Worm (Caenorhabditis elegans): ENCODE data around the gene F40G9.9.

DNA sequence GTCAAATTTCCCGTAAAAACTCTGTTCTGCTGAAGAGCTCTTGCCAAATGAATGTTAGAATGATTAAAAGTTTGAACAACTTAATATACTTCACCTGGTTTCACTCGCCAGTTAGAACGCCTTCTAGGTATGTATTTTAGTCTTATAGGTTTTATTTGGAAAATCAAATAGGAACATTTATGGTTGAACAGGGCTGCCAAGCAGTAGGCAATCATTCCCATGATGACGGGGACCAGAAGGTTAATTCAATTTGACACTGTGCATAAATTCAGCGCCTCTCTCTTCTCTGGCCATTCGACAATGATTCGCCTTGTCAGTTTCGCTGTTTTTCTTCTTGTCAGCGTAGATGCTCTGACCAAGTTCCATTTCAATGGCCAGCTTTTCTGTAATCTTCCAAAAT is 10.6 kb upstream of the F40G9.9 start, which contains the start of gene F40G9.15:
- TF ChIP-seq rpc-1 (optimal IDR thresholded peaks at IDR 0.05): no peak
- no peak for TF ChIP-seq rpc-1 (tag; optimal IDR thresholded peaks at IDR 0.05)
- no peak for TF ChIP-seq F52B5.7 (tag; optimal IDR thresholded peaks at IDR 0.05)
- no peak for TF ChIP-seq B0019.2 (GFP tag; conservative IDR thresholded peaks at IDR 0.05)
- TF ChIP-seq chd-7 (tag; optimal IDR thresholded peaks at IDR 0.05): no peak
- no peak for TF ChIP-seq pha-4 (tag; optimal IDR thresholded peaks at IDR 0.05)
- no peak for TF ChIP-seq lin-35 (GFP tag; optimal IDR thresholded peaks at IDR 0.05)
- no peak for TF ChIP-seq let-607 (tag; optimal IDR thresholded peaks at IDR 0.05)
- no peak for TF ChIP-seq K12H6.12 (tag; optimal IDR thresholded peaks at IDR 0.05)
- TF ChIP-seq cebp-2 (GFP tag; IDR thresholded peaks at IDR 0.05): no peak
- TF ChIP-seq ama-1 (optimal IDR thresholded peaks at IDR 0.05): no peak
- TF ChIP-seq ama-1 (GFP tag; optimal IDR thresholded peaks at IDR 0.05): no peak
- no peak for TF ChIP-seq rcor-1 (GFP tag; IDR thresholded peaks at IDR 0.05)
